Fruit fly (Drosophila melanogaster): ENCODE results near the gene betaggt-I.

betaggt-I gene

dm6 chr2L:4976988-4977551 is 31.7 kb downstream of the betaggt-I start, which contains the start of the genes Gmd and CG3792 (continued):
- TF ChIP-seq CG7556 (GFP tag; optimal IDR thresholded peaks at IDR 0.05) (peak; percentile 96), YL-1 (GFP tag; optimal IDR thresholded peaks at IDR 0.05) (peak; percentile 82), CG8290 (GFP tag; optimal IDR thresholded peaks at IDR 0.05) (peak; percentile 95), CG8290 (tag; optimal IDR thresholded peaks at IDR 0.05) (peak; percentile 82 to 84), insv (GFP tag; optimal IDR thresholded peaks at IDR 0.05) (peak in 1 of 2 experiments; percentile 77), amos (GFP tag; IDR thresholded peaks at IDR 0.05; ENCODE audit: partially characterized antibody) (peak; percentile 76), wor (GFP tag; IDR thresholded peaks at IDR 0.05) (peak; percentile 95), org-1 (GFP tag; optimal IDR thresholded peaks at IDR 0.05) (peak; percentile 91), CG9437 (GFP tag; optimal IDR thresholded peaks at IDR 0.05) (peak; percentile 91), CG14014 (GFP tag; IDR thresholded peaks at IDR 0.05) (peak; percentile 95), Med (GFP tag) (peak; percentile 98), Sin3A (optimal IDR thresholded peaks at IDR 0.05) (peak; percentile 82), crc (GFP tag; optimal IDR thresholded peaks at IDR 0.05) (peak; percentile 90), aop (GFP tag; IDR thresholded peaks at IDR 0.05) (no peak; the same call in 1 of the 2 replicates), Drgx (GFP tag; IDR thresholded peaks at IDR 0.05) (peak; percentile 95), Neu2 (GFP tag; optimal IDR thresholded peaks at IDR 0.05; ENCODE audit: borderline replicate concordance) (peak; percentile 36), btn (GFP tag; optimal IDR thresholded peaks at IDR 0.05) (peak; percentile 68), CG1603 (tag; optimal IDR thresholded peaks at IDR 0.05) (peak; percentile 71), CG16815 (GFP tag; optimal IDR thresholded peaks at IDR 0.05) (peak; percentile 93), Aef1 (GFP tag; IDR thresholded peaks at IDR 0.05) (peak; percentile 95), tgo (GFP tag; IDR thresholded peaks at IDR 0.05) (peak; percentile 97), CG12391 (tag; optimal IDR thresholded peaks at IDR 0.05) (peak; percentile 94), CG42726 (GFP tag; IDR thresholded peaks at IDR 0.05; ENCODE audit: partially characterized antibody) (peak; percentile 76), sd (tag; optimal IDR thresholded peaks at IDR 0.05) (peak; percentile 93), ewg (GFP tag; optimal IDR thresholded peaks at IDR 0.05) (peak; percentile 89), fd96Cb (tag; optimal IDR thresholded peaks at IDR 0.05) (peak; percentile 91), CG32772 (GFP tag; IDR thresholded peaks at IDR 0.05) (peak; percentile 97), ap (GFP tag; IDR thresholded peaks at IDR 0.05) (peak; percentile 95), Rfx (GFP tag; IDR thresholded peaks at IDR 0.05) (peak; percentile 97), mld (GFP tag; IDR thresholded peaks at IDR 0.05; ENCODE audit: partially characterized antibody) (peak; percentile 61; the same call in 1 of the 3 replicates), dmrt99B (tag; optimal IDR thresholded peaks at IDR 0.05) (no peak), CG2129 (GFP tag; IDR thresholded peaks at IDR 0.05; ENCODE audit: partially characterized antibody) (peak; percentile 56), CG9817 (tag; optimal IDR thresholded peaks at IDR 0.05) (peak; percentile 92), CG6689 (GFP tag; IDR thresholded peaks at IDR 0.05) (peak; percentile 97), B-H2 (GFP tag; optimal IDR thresholded peaks at IDR 0.05) (peak; percentile 96), CG16779 (GFP tag; IDR thresholded peaks at IDR 0.05) (peak; percentile 89), run (tag; optimal IDR thresholded peaks at IDR 0.05) (peak; percentile 80), Taf1 (GFP tag; IDR thresholded peaks at IDR 0.05) (peak; percentile 95), CG6272 (GFP tag; IDR thresholded peaks at IDR 0.05) (peak; percentile 96), Jarid2 (GFP tag; optimal IDR thresholded peaks at IDR 0.05) (no peak), BEAF-32 (GFP tag; optimal IDR thresholded peaks at IDR 0.05) (peak; percentile 84), luna (GFP tag; optimal IDR thresholded peaks at IDR 0.05) (peak; percentile 86), CG16863 (GFP tag; optimal IDR thresholded peaks at IDR 0.05) (peak; percentile 95), ara (GFP tag; IDR thresholded peaks at IDR 0.05) (peak; percentile 94), H2.0 (GFP tag; IDR thresholded peaks at IDR 0.05) (peak; percentile 93), CoRest (tag; optimal IDR thresholded peaks at IDR 0.05) (peak; percentile 97), CG2199 (GFP tag; IDR thresholded peaks at IDR 0.05) (peak; percentile 81; the same call in 1 of the 3 replicates), CG16813 (GFP tag; IDR thresholded peaks at IDR 0.05; ENCODE audit: partially characterized antibody) (peak; percentile 84), slbo (GFP tag; IDR thresholded peaks at IDR 0.05) (peak; percentile 98), CG17385 (GFP tag; optimal IDR thresholded peaks at IDR 0.05) (peak; percentile 85)

Data from whole organism, embryonic.